Fruit fly (Drosophila melanogaster): ENCODE data around the gene inaF-D.

inaF-D gene

DNA sequence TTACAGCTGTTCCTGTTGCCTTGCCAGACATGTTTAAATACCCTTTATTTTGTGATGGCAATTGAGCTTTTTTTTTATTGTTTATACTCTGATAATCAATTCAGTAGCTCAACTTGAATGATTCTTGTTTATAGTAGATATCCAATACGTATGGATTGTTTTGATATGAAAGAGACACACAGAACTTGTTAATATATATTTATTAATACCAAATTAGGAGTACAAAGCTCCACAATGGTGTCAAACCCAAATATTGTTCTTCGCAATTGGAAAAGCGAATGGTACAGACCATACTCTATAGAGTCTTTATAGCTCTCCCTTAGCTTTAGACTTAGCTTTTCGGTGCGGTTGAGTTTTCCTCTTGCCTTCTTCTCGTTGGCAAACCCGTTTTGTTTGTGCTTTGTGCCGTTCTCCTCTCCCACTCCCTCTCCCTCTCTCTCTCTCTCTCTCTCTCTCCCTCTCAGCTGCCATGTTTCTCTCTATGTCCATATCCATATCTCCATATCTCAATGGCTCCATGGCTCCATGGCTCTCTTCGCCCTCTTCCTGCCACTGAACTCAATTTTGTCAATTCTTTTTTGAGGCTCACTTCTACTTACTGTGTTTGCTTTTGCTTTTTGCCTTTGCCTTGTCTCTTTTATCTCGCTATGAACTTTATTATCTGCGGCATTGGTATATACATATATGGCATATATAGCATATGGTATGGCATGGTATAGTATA is 42.8 kb downstream of the inaF-D start (continued):
- TF ChIP-seq Hmr (GFP tag; optimal IDR thresholded peaks at IDR 0.05), result peak; percentile 75
- no peak for TF ChIP-seq chif (GFP tag; optimal IDR thresholded peaks at IDR 0.05)
- TF ChIP-seq CG12155 (GFP tag; optimal IDR thresholded peaks at IDR 0.05), result no peak
- no peak for TF ChIP-seq fu2 (GFP tag; optimal IDR thresholded peaks at IDR 0.05)
- no peak for TF ChIP-seq dati (GFP tag; IDR thresholded peaks at IDR 0.05)
- TF ChIP-seq Adf1 (GFP tag; IDR thresholded peaks at IDR 0.05), result peak; percentile 28; the same call in 1 of the 2 replicates
- TF ChIP-seq sob (GFP tag; IDR thresholded peaks at IDR 0.05), result peak; percentile 49; the same call in 1 of the 2 replicates
- peak; percentile 6 for TF ChIP-seq crc (GFP tag; optimal IDR thresholded peaks at IDR 0.05)
- TF ChIP-seq caup (GFP tag; optimal IDR thresholded peaks at IDR 0.05; ENCODE audit: severe bottlenecking), result peak; percentile 71
- TF ChIP-seq CG17385 (GFP tag; optimal IDR thresholded peaks at IDR 0.05), result peak; percentile 80
- no peak; the same call in 1 of the 2 replicates for TF ChIP-seq Ravus (GFP tag; IDR thresholded peaks at IDR 0.05)
- TF ChIP-seq repo (GFP tag; optimal IDR thresholded peaks at IDR 0.05), result peak; percentile 31
- no peak for TF ChIP-seq CG10274 (GFP tag; optimal IDR thresholded peaks at IDR 0.05)
- TF ChIP-seq CG9727 (GFP tag; optimal IDR thresholded peaks at IDR 0.05), result peak; percentile 5
- TF ChIP-seq ci (GFP tag; IDR thresholded peaks at IDR 0.05), result peak; percentile 59; the same call in 2 of the 3 replicates
- TF ChIP-seq CG14710 (tag; optimal IDR thresholded peaks at IDR 0.05), result no peak
- peak; percentile 55 for TF ChIP-seq CG31365 (tag; optimal IDR thresholded peaks at IDR 0.05)
- peak; percentile 3 for TF ChIP-seq sd (tag; optimal IDR thresholded peaks at IDR 0.05)
- TF ChIP-seq CG3281 (GFP tag; optimal IDR thresholded peaks at IDR 0.05), result peak; percentile 66
- TF ChIP-seq cg (GFP tag; optimal IDR thresholded peaks at IDR 0.05), result peak; percentile 24
- peak; percentile 29 for TF ChIP-seq Mes4 (GFP tag; optimal IDR thresholded peaks at IDR 0.05)
- no peak for TF ChIP-seq Fer2 (tag; optimal IDR thresholded peaks at IDR 0.05)
- peak; percentile 4 for TF ChIP-seq CG12236 (GFP tag; optimal IDR thresholded peaks at IDR 0.05)
- TF ChIP-seq CG2875 (GFP tag; optimal IDR thresholded peaks at IDR 0.05), result peak; percentile 15
- no peak for TF ChIP-seq dimm (GFP tag; IDR thresholded peaks at IDR 0.05)
- no peak for TF ChIP-seq danr (GFP tag; IDR thresholded peaks at IDR 0.05)
- no peak for TF ChIP-seq esg (GFP tag; conservative IDR thresholded peaks at IDR 0.05)
- TF ChIP-seq bsh (GFP tag; optimal IDR thresholded peaks at IDR 0.05), result peak in 1 of 2 experiments; percentile 73
- peak; percentile 14 for TF ChIP-seq lilli (GFP tag; optimal IDR thresholded peaks at IDR 0.05)
- TF ChIP-seq CG5180 (GFP tag; optimal IDR thresholded peaks at IDR 0.05), result peak; percentile 29

DNA sequence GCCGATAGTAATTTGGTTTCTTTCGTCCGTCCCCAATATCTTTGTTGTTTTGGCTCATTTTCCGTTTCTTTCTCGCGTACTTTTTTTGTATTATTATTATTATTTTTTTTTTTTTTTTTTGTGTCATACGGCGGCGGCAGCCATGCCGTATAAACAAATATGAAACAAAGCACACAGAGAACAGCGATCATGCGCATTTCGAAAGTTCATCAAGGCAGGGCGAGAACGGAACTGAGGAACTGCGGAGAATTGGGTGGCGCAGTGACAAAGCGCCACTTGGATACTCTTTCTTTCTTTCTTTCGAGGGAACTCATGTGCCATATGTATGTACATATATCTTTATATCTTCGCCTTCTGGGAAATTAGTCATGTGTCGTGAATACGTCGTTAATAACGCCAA is 44.4 kb downstream of the inaF-D start:
- TF ChIP-seq CG15514 (GFP tag; optimal IDR thresholded peaks at IDR 0.05) (peak; percentile 83), unc-4 (GFP tag; IDR thresholded peaks at IDR 0.05; ENCODE audit: partially characterized antibody) (no peak), CG5245 (GFP tag; optimal IDR thresholded peaks at IDR 0.05) (no peak), HHEX (GFP tag; optimal IDR thresholded peaks at IDR 0.05) (no peak), dysf (GFP tag; IDR thresholded peaks at IDR 0.05) (0 out of 3 replicates have a peak, but pooled peaks have one; percentile 22), Dfd (GFP tag; optimal IDR thresholded peaks at IDR 0.05) (no peak), corto (GFP tag; optimal IDR thresholded peaks at IDR 0.05) (no peak), fu2 (GFP tag; optimal IDR thresholded peaks at IDR 0.05) (no peak), CoRest (tag; optimal IDR thresholded peaks at IDR 0.05) (no peak), CG13296 (GFP tag; optimal IDR thresholded peaks at IDR 0.05) (peak; percentile 3), cad (GFP tag; optimal IDR thresholded peaks at IDR 0.05) (no peak), row (GFP tag; IDR thresholded peaks at IDR 0.05) (peak; percentile 70), CG17359 (tag; optimal IDR thresholded peaks at IDR 0.05) (peak; percentile 29), E2f1 (GFP tag; IDR thresholded peaks at IDR 0.05) (no peak), CG18599 (GFP tag; optimal IDR thresholded peaks at IDR 0.05) (peak; percentile 11), so (GFP tag; IDR thresholded peaks at IDR 0.05) (no peak), bsh (GFP tag; optimal IDR thresholded peaks at IDR 0.05) (peak in 1 of 2 experiments; percentile 6), lbe (GFP tag; optimal IDR thresholded peaks at IDR 0.05) (peak; percentile 31), az2 (GFP tag; optimal IDR thresholded peaks at IDR 0.05) (no peak), ase (GFP tag; IDR thresholded peaks at IDR 0.05) (no peak), sug (tag; optimal IDR thresholded peaks at IDR 0.05) (no peak), eve (GFP tag; optimal IDR thresholded peaks at IDR 0.05) (no peak)

Data from whole organism, embryonic.